Worm (Caenorhabditis elegans) whole organism, L3 larva: Measurements from ENCODE around the gene F17A2.13.
A peak's percentile ranks its signal among the peaks of the same experiment; 100 is the strongest.

ENCODE experiments used
- R02D3.7 ChIP-seq: fragments of 150-350 bp; optimal IDR thresholded peaks from 2 replicates; lab custom pipeline; 2014; ENCODE audit warnings: missing biosample characterization, missing genetic modification characterization
- ZK546.5 ChIP-seq: sonication (generic microtip); optimal IDR thresholded peaks from 2 replicates; lab custom pipeline; 2017; ENCODE audit warnings: missing biosample characterization, missing genetic modification characterization
- ama-1 ChIP-seq: fragments of 150-350 bp; optimal IDR thresholded peaks from 2 replicates; lab custom pipeline; 2018
- ceh-16 ChIP-seq: sonication (generic microtip); optimal IDR thresholded peaks from 2 replicates; lab custom pipeline; 2017; ENCODE audit warnings: missing biosample characterization, missing genetic modification characterization
- ceh-28 ChIP-seq: fragments of 150-350 bp; optimal IDR thresholded peaks from 2 replicates; lab custom pipeline; 2014; ENCODE audit warnings: missing biosample characterization, missing genetic modification reagents, missing genetic modification characterization
- ceh-82 ChIP-seq: fragments of 150-350 bp; optimal IDR thresholded peaks from 2 replicates; lab custom pipeline; 2014; ENCODE audit warnings: missing biosample characterization, missing genetic modification characterization
- daf-12 ChIP-seq: fragments of 150-350 bp; optimal IDR thresholded peaks from 2 replicates; lab custom pipeline; 2014; ENCODE audit warnings: missing biosample characterization, missing genetic modification reagents, missing genetic modification characterization
- egl-5 ChIP-seq: fragments of 150-350 bp; optimal IDR thresholded peaks from 2 replicates; lab custom pipeline; 2017; ENCODE audit warnings: missing biosample characterization, missing genetic modification reagents, missing genetic modification characterization, inconsistent platforms
- elt-1 ChIP-seq: fragments of 150-350 bp; optimal IDR thresholded peaks from 2 replicates; lab custom pipeline; 2014; ENCODE audit warnings: missing biosample characterization, missing genetic modification characterization
- elt-2 ChIP-seq: sonication (generic microtip); optimal IDR thresholded peaks from 2 replicates; lab custom pipeline; 2016; ENCODE audit warnings: missing genetic modification reagents, mild to moderate bottlenecking, missing genetic modification characterization, missing compliant biosample characterization
- elt-3 ChIP-seq, 3 experiments: fragments of 150-350 bp in 1 of 3; sonication (generic microtip) in 2 of 3; optimal IDR thresholded peaks; 2 replicates in 2 of 3; 4 replicates in 1 of 3; lab custom pipeline; 2014 to 2017; ENCODE audit warnings: missing biosample characterization in 3 of 3, missing genetic modification characterization in 3 of 3
- fkh-10 ChIP-seq: sonication (generic microtip); optimal IDR thresholded peaks from 2 replicates; lab custom pipeline; 2017; ENCODE audit warnings: missing biosample characterization, missing genetic modification reagents, missing genetic modification characterization
- fkh-2 ChIP-seq: fragments of 150-350 bp; optimal IDR thresholded peaks from 2 replicates; lab custom pipeline; 2014; ENCODE audit warnings: missing biosample characterization, missing genetic modification reagents, missing genetic modification characterization
- hmg-11 ChIP-seq: sonication (generic microtip); optimal IDR thresholded peaks from 2 replicates; lab custom pipeline; 2016; ENCODE audit warnings: missing genetic modification characterization, missing compliant biosample characterization
- jun-1 ChIP-seq: fragments of 150-350 bp; optimal IDR thresholded peaks from 2 replicates; lab custom pipeline; 2014; ENCODE audit warnings: missing biosample characterization, missing genetic modification reagents, missing genetic modification characterization
- lin-15B ChIP-seq: fragments of 150-350 bp; optimal IDR thresholded peaks from 2 replicates; lab custom pipeline; 2014; ENCODE audit warnings: missing biosample characterization, missing genetic modification characterization
- lin-39 ChIP-seq: fragments of 150-350 bp; optimal IDR thresholded peaks from 2 replicates; lab custom pipeline; 2018; ENCODE audit warnings: missing biosample characterization, missing genetic modification reagents, missing genetic modification characterization
- mdl-1 ChIP-seq: fragments of 150-350 bp; optimal IDR thresholded peaks from 2 replicates; lab custom pipeline; 2014; ENCODE audit warnings: missing biosample characterization, missing genetic modification characterization
- nfya-1 ChIP-seq: sonication (generic microtip); optimal IDR thresholded peaks from 2 replicates; lab custom pipeline; 2017; ENCODE audit warnings: missing genetic modification characterization, mild to moderate bottlenecking, missing compliant biosample characterization, antibody characterized with exemption, moderate library complexity; ENCODE audit not compliant: insufficient read depth
- nhr-12 ChIP-seq: fragments of 150-350 bp; optimal IDR thresholded peaks from 2 replicates; lab custom pipeline; 2014; ENCODE audit warnings: missing biosample characterization, missing genetic modification characterization
- nhr-23 ChIP-seq: fragments of 150-350 bp; optimal IDR thresholded peaks from 2 replicates; lab custom pipeline; 2014; ENCODE audit warnings: missing biosample characterization, missing genetic modification reagents, missing genetic modification characterization
- nhr-237 ChIP-seq: fragments of 150-350 bp; optimal IDR thresholded peaks from 2 replicates; lab custom pipeline; 2014; ENCODE audit warnings: missing biosample characterization, missing genetic modification characterization
- nhr-25 ChIP-seq: sonication (generic microtip); optimal IDR thresholded peaks from 2 replicates; lab custom pipeline; 2017; ENCODE audit warnings: missing biosample characterization, missing genetic modification characterization
- nhr-28 ChIP-seq: fragments of 150-350 bp; optimal IDR thresholded peaks from 2 replicates; lab custom pipeline; 2014; ENCODE audit warnings: missing biosample characterization, missing genetic modification characterization
- nhr-43 ChIP-seq: sonication (generic microtip); optimal IDR thresholded peaks from 2 replicates; lab custom pipeline; 2016; ENCODE audit warnings: mild to moderate bottlenecking, missing genetic modification characterization, missing compliant biosample characterization; ENCODE audit not compliant: poor library complexity, severe bottlenecking
- nhr-67 ChIP-seq: fragments of 150-350 bp; optimal IDR thresholded peaks from 2 replicates; lab custom pipeline; 2014; ENCODE audit warnings: missing biosample characterization, missing genetic modification characterization
- nhr-76 ChIP-seq: fragments of 150-350 bp; sonication (generic microtip); optimal IDR thresholded peaks from 5 replicates; lab custom pipeline; 2014; ENCODE audit warnings: missing biosample characterization, missing genetic modification characterization
- nhr-77 ChIP-seq: fragments of 150-350 bp; optimal IDR thresholded peaks from 2 replicates; lab custom pipeline; 2014; ENCODE audit warnings: missing biosample characterization, missing genetic modification characterization
- pha-4 ChIP-seq: fragments of 150-350 bp; optimal IDR thresholded peaks from 2 replicates; lab custom pipeline; 2014; ENCODE audit warnings: missing biosample characterization, missing genetic modification reagents, missing genetic modification characterization
- pqm-1 ChIP-seq: fragments of 150-350 bp; optimal IDR thresholded peaks from 2 replicates; lab custom pipeline; 2017; ENCODE audit warnings: missing biosample characterization, missing genetic modification characterization, inconsistent platforms
- unc-39 ChIP-seq: sonication (generic microtip); optimal IDR thresholded peaks from 4 replicates; lab custom pipeline; 2017; ENCODE audit warnings: missing biosample characterization, missing genetic modification characterization
- unc-62 ChIP-seq: fragments of 150-350 bp; sonication (generic microtip); optimal IDR thresholded peaks from 4 replicates; lab custom pipeline; 2014; ENCODE audit warnings: missing biosample characterization, missing genetic modification reagents, missing genetic modification characterization
- ztf-11 ChIP-seq: fragments of 150-350 bp; optimal IDR thresholded peaks from 2 replicates; lab custom pipeline; 2014; ENCODE audit warnings: missing biosample characterization, missing genetic modification characterization

Gene F17A2.13

DNA sequence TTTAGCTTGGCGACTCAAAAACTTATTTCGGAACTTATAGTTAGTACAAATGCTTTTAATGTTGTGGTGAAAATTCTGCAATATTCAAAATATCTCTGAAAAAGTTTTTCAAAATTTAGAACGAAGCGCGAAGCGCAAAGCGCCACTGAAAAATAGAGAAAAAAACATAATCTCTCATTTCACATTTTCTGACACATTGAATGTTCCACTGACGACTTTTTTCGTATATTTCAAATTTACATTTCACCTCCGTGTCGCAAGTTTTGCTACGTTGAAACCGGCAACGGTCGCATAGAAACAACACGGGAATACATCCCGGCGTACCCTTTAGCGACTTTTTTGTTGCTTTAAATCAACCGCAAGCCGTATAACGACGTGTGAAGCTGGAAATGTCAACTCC lies 26.9 kb downstream of the F17A2.13 start, which contains the start of gene F42F12.14:
TSS of gene F42F12.14 (plus strand) at position 301 of the 400 bp plus-strand sequence.
- TF ChIP-seq jun-1 (tag; lab: Kevin White, UChicago) (no peak), ceh-28 (tag; lab: Kevin White, UChicago) (no peak), elt-1 (no peak), nhr-67 (tag; lab: Kevin White, UChicago) (no peak), nhr-77 (tag; lab: Kevin White, UChicago) (no peak), nhr-76 (no peak), unc-39 (tag; lab: Kevin White, UChicago) (no peak)

DNA sequence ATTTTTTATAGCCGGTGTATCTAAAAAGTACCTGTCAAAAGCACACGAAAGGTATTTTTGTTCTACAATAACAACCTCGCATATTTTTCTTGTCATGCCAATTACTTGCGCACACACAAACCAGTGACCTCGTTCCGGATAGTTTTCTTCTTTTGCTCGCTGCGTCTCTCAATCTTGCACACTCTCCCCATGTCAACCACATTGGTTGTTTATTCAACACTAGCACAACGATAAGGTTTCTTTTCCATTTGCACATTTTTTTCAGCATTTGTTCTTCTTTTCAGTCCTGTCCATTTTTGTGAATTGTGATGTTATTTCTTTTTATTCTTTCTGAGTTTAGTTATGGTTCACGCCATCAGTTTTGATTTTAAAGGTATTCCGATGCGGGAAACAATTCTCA lies 28.8 kb downstream of the F17A2.13 start, which contains the start of gene F42F12.3:
TSS of gene F42F12.3 (plus strand) at position 372 of the 400 bp plus-strand sequence.
- TF ChIP-seq ceh-82 (tag; lab: Kevin White, UChicago) (no peak), pqm-1 (peak; percentile 45), R02D3.7 (tag; lab: Kevin White, UChicago) (no peak), elt-2 (peak; percentile 15), nhr-23 (tag; lab: Kevin White, UChicago) (peak; percentile 14), pha-4 (tag; lab: Kevin White, UChicago) (peak; percentile 55)

- peak; percentile 29 for TF ChIP-seq elt-2
- TF ChIP-seq ceh-28 (tag; lab: Kevin White, UChicago): peak; percentile 63
- TF ChIP-seq pqm-1: peak; percentile 3
- no peak for TF ChIP-seq unc-62 (GFP tag; lab: Kevin White, UChicago)
These were observed 31.4 kb downstream of the F17A2.13 start, which contains the start of gene F42F12.4 for ce11 chrX:12352872-12353271. F42F12.4 (minus strand) TSS chrX:12352947.

DNA sequence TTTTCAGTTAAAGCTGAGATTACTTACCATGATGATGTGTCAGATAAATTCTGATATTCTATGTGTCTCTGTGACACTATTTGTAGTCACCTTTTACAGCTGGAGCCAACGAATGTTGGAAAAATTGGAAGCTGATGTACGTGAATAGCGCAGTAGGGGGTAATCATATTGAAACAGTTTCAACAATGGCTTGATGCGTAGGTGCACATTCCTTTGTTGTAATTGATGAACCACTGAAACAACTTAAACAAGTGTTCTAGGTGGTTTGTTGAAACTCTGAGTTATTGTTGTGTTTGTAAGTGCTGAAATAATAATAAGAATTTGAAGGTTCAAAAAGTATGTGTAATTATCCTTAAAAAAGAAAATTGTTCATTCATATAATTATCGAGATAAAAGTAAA lies 35.1 kb downstream of the F17A2.13 start, which contains the start of gene nspc-12:
TSS of gene nspc-12 (minus strand) at position 101 of the 400 bp plus-strand sequence.
- TF ChIP-seq lin-15B: no peak
- no peak for TF ChIP-seq mdl-1
- TF ChIP-seq nhr-28 (tag; lab: Kevin White, UChicago): no peak
- TF ChIP-seq nhr-237: no peak
- TF ChIP-seq nhr-12 (tag; lab: Kevin White, UChicago): no peak

DNA sequence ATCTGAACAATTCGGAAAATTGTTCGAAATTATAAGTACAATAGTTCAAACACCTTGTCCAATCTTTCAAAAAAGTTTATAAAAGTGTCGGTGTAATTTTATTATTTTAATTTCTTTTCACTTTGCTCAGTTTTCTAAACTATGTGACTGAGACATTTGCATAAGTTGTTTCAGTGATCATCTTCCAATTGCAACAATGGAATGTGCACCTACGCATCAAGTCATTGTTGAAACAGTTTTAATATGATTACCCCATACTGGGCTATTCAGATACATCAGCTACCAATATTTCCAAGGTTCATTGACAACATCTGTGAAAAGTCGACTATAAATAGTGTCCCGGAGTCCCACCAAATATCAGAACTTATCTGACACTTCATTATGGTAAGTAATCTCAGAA lies 35.7 kb downstream of the F17A2.13 start, which contains the start of gene nspc-13:
TSS of gene nspc-13 (plus strand) at position 301 of the 400 bp plus-strand sequence.
- TF ChIP-seq ZK546.5 (tag; lab: Kevin White, UChicago): no peak
- no peak for TF ChIP-seq jun-1 (tag; lab: Kevin White, UChicago)
- no peak for TF ChIP-seq ceh-28 (tag; lab: Kevin White, UChicago)
- no peak for TF ChIP-seq ama-1 (lab: Kevin White, UChicago)
- no peak for TF ChIP-seq elt-3 (tag; optimal IDR thresholded peaks at IDR 0.05; lab: Kevin White, UChicago)
- TF ChIP-seq nhr-43 (tag; lab: Kevin White, UChicago): no peak
- no peak for TF ChIP-seq lin-39
- no peak for TF ChIP-seq pqm-1
- TF ChIP-seq elt-2: no peak
- TF ChIP-seq daf-12 (tag; lab: Kevin White, UChicago): no peak
- TF ChIP-seq unc-62 (GFP tag; lab: Kevin White, UChicago): no peak

- TF ChIP-seq egl-5 (tag; lab: Kevin White, UChicago): no peak
These were observed 37.5 kb downstream of the F17A2.13 start, which contains the start of gene nspc-14 for ce11 chrX:12358957-12359356. nspc-14 (minus strand) TSS chrX:12359057.

- TF ChIP-seq nhr-12 (tag; lab: Kevin White, UChicago): no peak
- no peak for TF ChIP-seq ceh-16 (tag; lab: Kevin White, UChicago)
- no peak for TF ChIP-seq egl-5 (tag; lab: Kevin White, UChicago)
- TF ChIP-seq elt-1: no peak
- no peak for TF ChIP-seq fkh-10
- TF ChIP-seq nhr-25 (tag; lab: Kevin White, UChicago): no peak
- TF ChIP-seq R02D3.7 (tag; lab: Kevin White, UChicago): no peak
- TF ChIP-seq ztf-11 (tag; lab: Kevin White, UChicago): no peak
- TF ChIP-seq unc-62 (GFP tag; lab: Kevin White, UChicago): no peak
- TF ChIP-seq nfya-1 (tag; lab: Kevin White, UChicago): no peak
- no peak for TF ChIP-seq pha-4 (tag; lab: Kevin White, UChicago)
- TF ChIP-seq hmg-11: no peak
- no peak for TF ChIP-seq nhr-28 (tag; lab: Kevin White, UChicago)
- TF ChIP-seq daf-12 (tag; lab: Kevin White, UChicago): no peak
- no peak for TF ChIP-seq fkh-2 (tag; lab: Kevin White, UChicago)
These were observed 39.0 kb downstream of the F17A2.13 start, which contains the start of the genes nspc-15 and F19H6.6 for ce11 chrX:12360444-12360843. nspc-15 (plus strand) TSS chrX:12360744. F19H6.6 (plus strand) TSS chrX:12360827.
